Worm (Caenorhabditis elegans) whole organism, midembryonic: Measurements from ENCODE around the gene strd-1.

Experiments used
- T22C8.4 ChIP-seq: fragments of 200-800 bp; sonication (Bioruptor generic); IDR thresholded peaks from 2 replicates; pipeline ENCODE4 v1.3.6; 2022; ENCODE audit warnings: missing genetic modification characterization, missing compliant biosample characterization
- tab-1 ChIP-seq: fragments of 200-800 bp; sonication (Bioruptor generic); IDR thresholded peaks from 2 replicates; pipeline ENCODE4 v1.3.6; 2022; ENCODE audit warnings: missing genetic modification characterization, missing compliant biosample characterization
- ztf-29 ChIP-seq: fragments of 200-800 bp; sonication (Bioruptor generic); IDR thresholded peaks from 2 replicates; pipeline ENCODE4 v1.3.6; 2022; ENCODE audit warnings: missing genetic modification reagents, missing genetic modification characterization, missing compliant biosample characterization

- TF ChIP-seq ztf-29 (GFP tag; lab: Robert Waterston, UW) (no peak), tab-1 (GFP tag; lab: Robert Waterston, UW) (no peak), T22C8.4 (GFP tag; lab: Robert Waterston, UW) (no peak)
Measured at ce11 chrIII:10942905-10943304, 4.3 kb upstream of the strd-1 start.
